Worm (Caenorhabditis elegans) whole organism, L4/young adult: Measurements from ENCODE around the gene W02A2.9.

Experiments used
- W03F9.2 ChIP-seq: fragments of 150-350 bp; optimal IDR thresholded peaks from 2 replicates; lab custom pipeline; 2014; ENCODE audit warnings: missing biosample characterization, missing genetic modification characterization
- dao-5 ChIP-seq: sonication (generic microtip); optimal IDR thresholded peaks from 2 replicates; lab custom pipeline; 2016; ENCODE audit warnings: missing genotype, missing genetic modification characterization, moderate library complexity, missing compliant biosample characterization
- him-1 ChIP-seq: sonication (generic microtip); optimal IDR thresholded peaks from 2 replicates; lab custom pipeline; 2016; ENCODE audit warnings: missing genotype, missing genetic modification reagents, missing genetic modification characterization, missing compliant biosample characterization

The W02A2.9 gene

DNA sequence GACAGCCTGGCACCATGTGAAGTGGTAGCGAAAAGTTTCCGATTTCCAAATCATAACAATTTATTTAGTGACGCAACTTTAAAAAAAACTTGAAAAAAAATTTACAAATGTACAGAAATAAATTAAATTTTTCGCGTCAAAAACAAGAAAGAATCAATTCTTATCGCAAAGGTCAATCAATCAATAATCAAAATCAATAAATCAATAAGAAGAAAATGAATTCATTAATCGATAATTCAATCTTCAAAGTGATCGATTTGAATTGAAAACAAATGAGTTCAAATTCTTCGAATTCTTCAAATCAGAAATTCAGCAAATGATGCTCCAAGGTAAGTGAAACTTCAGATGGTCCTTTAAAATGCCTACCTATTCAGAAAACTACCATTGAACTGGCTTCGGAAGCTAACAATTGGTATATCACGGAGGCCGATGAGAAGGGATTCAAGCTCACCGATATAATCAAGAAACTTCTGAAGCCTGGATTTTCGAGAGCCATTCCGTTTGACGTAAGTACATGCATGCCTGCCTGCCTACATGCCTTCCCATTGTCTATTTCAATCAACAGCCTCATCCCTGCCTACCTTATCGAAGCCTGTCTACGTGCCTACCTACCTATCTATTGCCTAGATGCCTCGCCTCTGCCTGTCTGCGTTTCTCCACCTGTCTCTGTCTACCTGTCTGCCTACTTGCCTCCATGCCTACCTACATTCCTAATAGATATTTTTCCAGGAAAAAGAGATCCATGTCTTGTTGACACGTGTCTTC lies 27.4 kb upstream of the W02A2.9 start:
- TF ChIP-seq W03F9.2 (tag; lab: Kevin White, UChicago) (no peak), him-1 (no peak), dao-5 (no peak)

DNA sequence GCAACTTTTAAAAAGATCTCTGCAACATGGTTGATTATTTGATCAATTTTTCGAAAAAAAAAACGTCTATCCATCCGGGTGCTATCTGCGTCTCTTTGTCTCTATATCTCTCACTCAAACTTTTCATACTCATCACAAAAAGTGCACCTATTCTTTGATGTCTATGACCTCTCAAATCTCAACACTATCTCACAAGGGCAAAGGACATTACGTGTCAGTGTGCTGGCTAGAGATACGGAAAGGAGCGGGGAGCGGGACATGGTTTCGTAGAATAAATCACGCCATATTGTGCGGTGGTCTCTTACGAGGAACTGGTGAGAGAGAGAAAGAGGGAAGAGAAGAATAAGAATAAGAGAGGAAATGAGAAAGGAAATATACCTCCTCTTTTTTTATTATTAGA lies 25.0 kb upstream of the W02A2.9 start:
- TF ChIP-seq W03F9.2 (tag; lab: Kevin White, UChicago), result peak; percentile 19
- no peak for TF ChIP-seq dao-5
- no peak for TF ChIP-seq him-1

DNA sequence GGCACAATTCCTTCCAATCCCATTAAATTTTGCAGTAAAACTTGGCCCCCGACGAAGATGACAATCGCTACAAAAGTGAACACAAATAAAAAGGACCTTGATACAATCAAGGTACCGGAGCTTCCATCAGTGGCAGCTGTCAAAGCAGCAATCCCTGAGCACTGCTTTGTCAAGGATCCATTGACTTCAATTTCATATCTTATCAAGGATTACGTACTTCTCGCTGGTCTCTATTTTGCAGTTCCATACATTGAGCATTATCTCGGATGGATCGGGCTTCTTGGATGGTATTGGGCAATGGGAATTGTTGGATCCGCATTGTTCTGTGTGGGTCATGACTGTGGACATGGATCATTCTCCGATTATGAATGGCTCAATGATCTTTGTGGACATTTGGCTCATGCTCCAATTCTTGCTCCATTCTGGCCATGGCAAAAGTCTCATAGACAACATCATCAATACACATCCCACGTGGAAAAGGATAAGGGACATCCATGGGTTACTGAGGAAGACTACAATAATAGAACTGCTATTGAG lies 23.6 kb upstream of the W02A2.9 start, which contains the start of gene fat-2:
TSS of gene fat-2 (plus strand) at position 51 of the 537 bp plus-strand sequence.
- TF ChIP-seq him-1 (no peak), dao-5 (no peak), W03F9.2 (tag; lab: Kevin White, UChicago) (no peak)

DNA sequence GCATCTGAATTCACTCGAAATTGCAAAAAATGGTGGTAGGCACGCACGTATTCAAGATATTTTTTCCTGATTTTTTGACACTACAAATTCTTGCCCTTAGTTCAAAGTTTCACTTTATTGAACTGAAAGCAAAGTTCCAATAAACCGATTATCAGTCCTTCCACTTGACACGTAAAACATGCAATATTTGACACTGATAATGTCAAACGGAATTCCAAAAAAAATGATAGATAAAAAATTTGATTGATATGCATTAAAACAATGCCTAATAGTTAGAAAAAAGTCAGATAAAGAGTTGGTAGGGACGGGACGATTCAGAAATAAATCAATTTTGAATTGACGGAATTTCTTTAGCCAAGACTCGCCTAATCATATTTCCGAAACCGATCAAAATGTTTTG lies 20.4 kb upstream of the W02A2.9 start:
- TF ChIP-seq W03F9.2 (tag; lab: Kevin White, UChicago), result no peak

DNA sequence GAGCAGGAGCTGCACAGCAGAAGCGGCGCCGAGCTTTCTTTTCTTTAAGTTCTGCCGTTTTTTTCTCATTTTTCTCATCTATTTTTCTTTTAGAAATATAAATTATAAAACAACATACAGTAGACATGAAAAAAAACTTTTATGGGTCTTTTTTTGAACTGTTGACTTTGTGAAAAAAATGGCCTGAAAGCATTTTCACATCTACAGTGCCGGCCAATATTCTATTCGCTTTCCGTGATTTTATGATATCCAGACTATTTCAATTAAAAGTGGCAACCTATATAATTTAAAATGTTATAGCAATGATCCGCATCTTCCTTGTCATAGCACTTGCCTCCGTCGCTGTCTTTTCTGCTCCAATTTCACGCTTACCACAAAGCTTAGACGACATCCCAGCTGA lies 19.4 kb upstream of the W02A2.9 start, which contains the start of gene far-6:
TSS of gene far-6 (plus strand) at position 301 of the 400 bp plus-strand sequence.
- TF ChIP-seq dao-5, result no peak
- no peak for TF ChIP-seq W03F9.2 (tag; lab: Kevin White, UChicago)
- no peak for TF ChIP-seq him-1

DNA sequence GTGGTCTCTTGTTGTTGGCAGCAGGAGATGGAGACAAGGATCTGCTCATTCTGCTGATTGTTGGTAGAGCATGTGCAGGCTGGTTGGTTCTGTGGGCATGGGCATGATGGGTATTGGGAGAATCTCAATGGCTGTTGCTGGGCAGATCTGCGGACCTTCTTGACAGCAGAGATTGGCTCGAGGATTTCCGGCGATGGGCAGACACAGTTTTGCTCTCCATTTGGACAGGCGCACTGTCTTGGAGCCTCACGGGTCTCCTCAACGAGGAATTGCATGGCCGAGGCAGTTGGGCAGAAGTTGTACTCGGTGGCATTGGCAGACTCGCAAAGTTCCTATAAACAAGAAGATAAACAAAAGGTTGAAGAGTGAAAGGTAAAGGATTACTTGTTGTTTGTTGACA lies 16.9 kb upstream of the W02A2.9 start:
- TF ChIP-seq W03F9.2 (tag; lab: Kevin White, UChicago) (no peak), him-1 (no peak), dao-5 (no peak)

DNA sequence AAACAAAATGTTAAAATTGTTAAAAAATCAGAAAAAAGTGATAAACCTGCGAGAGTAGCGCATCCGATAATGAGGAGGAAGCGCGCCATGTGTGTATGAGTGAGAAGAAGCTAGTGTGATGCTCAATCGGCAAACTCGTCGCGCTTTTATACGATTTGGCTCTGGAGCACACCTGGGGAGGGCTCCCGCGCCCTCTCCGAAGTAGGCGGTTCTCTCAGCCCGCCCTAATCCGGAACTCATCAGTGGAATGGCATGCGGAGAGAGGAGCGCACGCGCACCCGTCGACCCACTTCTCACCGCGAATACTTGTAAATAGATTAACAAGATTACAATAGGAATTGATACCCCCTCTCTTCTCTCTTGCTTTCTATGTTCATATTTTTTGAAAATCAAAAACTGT lies 16.2 kb upstream of the W02A2.9 start, which contains the start of gene pqn-74:
TSS of gene pqn-74 (minus strand) at position 122 of the 400 bp plus-strand sequence.
- no peak for TF ChIP-seq him-1
- no peak for TF ChIP-seq W03F9.2 (tag; lab: Kevin White, UChicago)
- no peak for TF ChIP-seq dao-5

DNA sequence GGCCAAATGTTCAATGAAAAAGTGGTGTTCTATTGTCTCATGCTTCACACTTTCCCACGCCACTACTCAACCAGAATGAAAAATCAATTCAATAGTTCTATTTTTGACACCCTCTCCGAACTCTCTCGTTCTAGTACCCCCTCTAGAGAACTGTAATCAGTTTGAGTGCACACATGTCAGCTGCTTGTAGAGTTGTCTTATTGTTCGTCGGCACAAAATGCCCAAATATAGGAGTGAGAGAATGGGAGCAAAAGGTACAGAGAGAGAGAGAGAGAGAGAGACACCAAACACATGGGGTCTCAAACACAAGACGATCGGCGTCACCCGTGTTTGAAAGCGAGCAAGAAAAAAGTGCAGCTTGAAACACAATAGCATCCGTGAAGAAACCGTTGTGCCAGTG lies 13.2 kb upstream of the W02A2.9 start:
- no peak for TF ChIP-seq W03F9.2 (tag; lab: Kevin White, UChicago)
- TF ChIP-seq dao-5, result no peak
- TF ChIP-seq him-1, result no peak

DNA sequence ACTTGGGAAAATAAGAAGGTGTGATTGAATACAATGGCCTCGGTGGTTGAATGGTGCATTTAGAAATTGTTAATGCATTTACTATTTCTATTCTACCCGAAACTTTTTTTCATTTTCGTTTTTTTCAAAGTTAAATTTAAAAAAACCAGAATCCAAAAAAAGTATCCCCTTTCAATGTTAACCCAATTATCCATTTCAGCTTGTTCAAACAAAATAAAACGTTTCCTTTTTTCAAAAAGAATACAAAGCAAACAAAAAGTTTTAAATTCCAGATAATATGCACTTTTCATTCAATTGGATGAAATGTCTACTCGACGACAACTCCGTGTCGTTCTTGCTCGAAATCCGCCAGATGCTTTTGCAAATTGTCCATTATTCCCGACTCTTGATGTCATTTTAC lies 4.9 kb upstream of the W02A2.9 start, which contains the start of gene W02A2.5:
TSS of gene W02A2.5 (plus strand) at position 301 of the 400 bp plus-strand sequence.
- TF ChIP-seq W03F9.2 (tag; lab: Kevin White, UChicago), result no peak
- TF ChIP-seq dao-5, result no peak
- TF ChIP-seq him-1, result no peak

DNA sequence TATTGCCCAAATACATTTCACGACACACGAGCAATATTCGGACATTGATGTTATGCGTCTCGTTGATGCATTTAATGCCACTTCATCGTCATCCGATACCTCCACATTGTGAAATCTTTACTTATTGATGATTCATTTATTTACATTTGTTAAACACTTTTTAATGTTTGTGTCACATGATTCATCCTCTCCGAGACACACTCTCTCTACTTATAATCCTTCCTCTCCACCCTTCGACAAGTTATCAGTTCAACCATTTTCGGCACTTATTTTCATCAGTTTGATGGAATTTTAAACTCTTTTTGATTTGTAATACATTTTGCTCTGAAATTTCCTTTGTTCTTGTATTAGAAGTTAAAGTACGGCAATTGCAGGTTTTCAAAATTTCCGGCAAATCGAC lies 1.4 kb upstream of the W02A2.9 start:
- no peak for TF ChIP-seq him-1
- no peak for TF ChIP-seq W03F9.2 (tag; lab: Kevin White, UChicago)
- no peak for TF ChIP-seq dao-5

DNA sequence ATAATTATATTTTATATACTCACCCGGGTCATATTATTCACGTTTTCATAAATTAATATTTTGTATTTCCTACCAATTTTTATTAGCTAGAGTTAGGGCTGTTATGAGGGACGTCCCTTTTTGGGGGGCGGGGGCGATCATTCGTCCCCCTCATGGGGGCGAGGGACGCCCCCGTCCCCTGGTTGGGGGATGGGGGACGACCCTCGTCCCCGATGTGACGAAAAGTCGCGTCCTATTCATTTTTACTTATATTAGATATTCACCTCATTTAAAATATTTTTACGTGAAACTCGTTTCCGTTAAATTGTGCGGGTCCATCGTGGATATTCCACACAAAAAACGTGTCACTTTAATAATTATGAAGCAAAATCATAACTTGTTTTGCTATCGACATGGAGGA lies 1.1 kb downstream of the W02A2.9 start, which contains the start of gene W02A2.12:
TSS of gene W02A2.12 (minus strand) at position 240 of the 400 bp plus-strand sequence.
- no peak for TF ChIP-seq him-1
- TF ChIP-seq W03F9.2 (tag; lab: Kevin White, UChicago), result no peak
- no peak for TF ChIP-seq dao-5

DNA sequence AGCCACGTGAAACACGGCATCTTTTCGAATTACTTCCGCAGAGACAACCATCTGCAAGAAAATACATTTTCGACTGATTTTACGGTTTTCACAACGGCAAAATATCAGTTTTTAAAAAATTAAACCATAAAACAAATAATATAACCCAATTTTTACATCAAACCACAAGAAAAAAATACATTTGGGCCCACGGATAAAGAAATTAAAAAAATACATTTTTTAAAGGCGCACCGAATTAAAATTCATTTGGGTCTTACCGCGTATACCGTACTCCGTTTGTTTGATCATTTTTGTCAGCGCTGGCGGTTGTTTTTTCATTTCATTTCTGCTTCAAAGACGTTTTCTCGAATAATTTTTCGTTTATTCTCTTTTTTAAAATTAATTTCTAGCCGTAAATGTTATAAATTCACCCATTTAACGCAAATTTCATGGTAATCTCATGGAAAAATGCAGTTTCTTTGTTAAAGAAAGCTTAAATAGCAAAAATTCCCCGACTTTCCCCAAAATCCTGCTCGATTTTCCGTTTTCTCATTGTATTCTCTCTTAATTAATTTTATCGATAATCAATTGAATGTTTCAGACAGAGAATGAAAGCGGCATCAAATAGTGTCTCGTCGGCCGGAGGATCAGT lies 5.8 kb downstream of the W02A2.9 start, which contains the start of the genes rec-8 and mex-5:
TSS of gene rec-8 (minus strand) at position 51 of the 631 bp plus-strand sequence.
TSS of gene mex-5 (plus strand) at position 581 of the 631 bp plus-strand sequence.
- no peak for TF ChIP-seq him-1
- TF ChIP-seq W03F9.2 (tag; lab: Kevin White, UChicago), result peak; percentile 27
- TF ChIP-seq dao-5, result no peak

DNA sequence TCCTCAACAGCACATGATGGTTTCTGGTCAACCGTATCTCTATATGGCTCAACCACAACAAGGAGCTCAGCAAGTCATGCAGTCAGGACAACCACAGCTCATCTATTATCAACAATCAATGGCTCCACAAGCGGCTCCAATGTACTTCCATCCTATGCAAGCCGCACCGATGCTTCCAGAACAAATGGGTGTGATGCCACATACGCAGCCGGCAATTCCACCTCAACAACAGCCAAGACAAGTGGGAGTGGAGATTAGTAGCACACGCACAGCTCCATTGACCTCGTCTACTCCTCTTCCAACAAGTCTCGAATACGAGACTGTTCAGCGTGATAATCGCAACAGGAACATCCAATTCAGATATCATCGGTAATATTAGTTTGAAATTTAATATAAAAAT lies 6.6 kb downstream of the W02A2.9 start:
- TF ChIP-seq dao-5 (no peak), him-1 (no peak), W03F9.2 (tag; lab: Kevin White, UChicago) (no peak)

DNA sequence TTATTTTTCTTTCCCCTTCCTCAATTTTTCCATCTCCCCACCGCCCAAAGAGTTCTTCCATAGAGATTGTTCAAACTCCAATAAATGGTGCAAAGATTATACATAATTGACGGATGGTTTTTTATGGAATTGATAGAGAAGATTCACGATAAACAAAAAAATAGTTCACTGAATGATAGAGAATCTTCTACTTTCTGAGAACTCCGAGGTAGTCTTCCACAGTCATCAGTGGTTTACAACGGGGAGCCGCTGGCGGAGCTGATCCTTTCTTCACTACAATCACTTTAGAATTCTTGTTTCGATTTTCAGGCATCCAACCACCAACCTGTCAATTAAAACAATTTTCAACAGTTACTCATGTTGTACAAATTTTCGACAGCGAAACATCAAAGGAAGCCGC lies 8.5 kb downstream of the W02A2.9 start:
- no peak for TF ChIP-seq W03F9.2 (tag; lab: Kevin White, UChicago)

DNA sequence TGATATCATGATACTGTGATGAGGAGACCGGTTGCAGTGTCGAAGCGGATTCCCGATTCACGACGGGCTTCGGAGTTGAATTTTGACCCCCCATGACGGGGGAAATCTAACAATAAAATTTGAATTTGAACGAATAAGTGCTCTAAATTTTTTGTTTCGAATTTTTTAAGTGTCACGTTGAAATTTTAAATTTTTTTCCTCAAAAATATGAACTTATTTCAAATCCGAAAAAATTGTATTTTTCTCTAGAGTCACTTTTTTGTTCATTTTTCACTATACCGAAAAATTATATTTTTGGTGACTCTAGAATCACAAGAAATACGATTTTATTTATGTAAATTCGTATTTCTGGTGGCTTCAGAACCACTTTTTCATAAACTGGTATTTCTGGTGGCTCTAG lies 11.0 kb downstream of the W02A2.9 start, which contains the start of gene W02A2.8:
TSS of gene W02A2.8 (minus strand) at position 101 of the 400 bp plus-strand sequence.
- TF ChIP-seq W03F9.2 (tag; lab: Kevin White, UChicago) (no peak), him-1 (no peak), dao-5 (no peak)
